Worm (Caenorhabditis elegans) whole organism, L4/young adult: ENCODE measurements around the gene hsp-90.

Experiments
- W03F9.2 ChIP-seq: fragments of 150-350 bp; optimal IDR thresholded peaks from 2 replicates; lab custom pipeline; 2014; ENCODE audit warnings: missing biosample characterization, missing genetic modification characterization
- dao-5 ChIP-seq: sonication (generic microtip); optimal IDR thresholded peaks from 2 replicates; lab custom pipeline; 2016; ENCODE audit warnings: missing genotype, missing genetic modification characterization, moderate library complexity, missing compliant biosample characterization
- him-1 ChIP-seq: sonication (generic microtip); optimal IDR thresholded peaks from 2 replicates; lab custom pipeline; 2016; ENCODE audit warnings: missing genotype, missing genetic modification reagents, missing genetic modification characterization, missing compliant biosample characterization

- TF ChIP-seq him-1 (no peak), W03F9.2 (no peak), dao-5 (tag; lab: Kevin White, UChicago) (no peak)
These were observed 1.4 kb upstream of the hsp-90 start for ce11 chrV:14683291-14683690.
